Worm (Caenorhabditis elegans): ENCODE measurements around the gene srh-177.
A peak's percentile ranks its signal among the peaks of the same experiment; 100 is the strongest.

The srh-177 gene

ce11 chrV:20417809-20418208 lies 48.8 kb upstream of the srh-177 start:
- TF ChIP-seq lin-15B (tag; optimal IDR thresholded peaks at IDR 0.05) (peak; percentile 5), pqm-1 (tag; optimal IDR thresholded peaks at IDR 0.05) (peak; percentile 35), egl-5 (tag; optimal IDR thresholded peaks at IDR 0.05) (peak; percentile 75), nhr-12 (tag; optimal IDR thresholded peaks at IDR 0.05) (no peak), unc-39 (tag; optimal IDR thresholded peaks at IDR 0.05) (no peak), nfya-1 (tag; optimal IDR thresholded peaks at IDR 0.05; ENCODE audit: insufficient read depth) (peak; percentile 73), ceh-82 (tag; optimal IDR thresholded peaks at IDR 0.05) (no peak), hmg-11 (tag; optimal IDR thresholded peaks at IDR 0.05) (peak; percentile 4), lin-39 (tag; optimal IDR thresholded peaks at IDR 0.05) (peak; percentile 41), eor-1 (tag; optimal IDR thresholded peaks at IDR 0.05) (no peak), pha-4 (tag; optimal IDR thresholded peaks at IDR 0.05) (peak; percentile 62), nhr-76 (tag; optimal IDR thresholded peaks at IDR 0.05) (no peak), mdl-1 (tag; optimal IDR thresholded peaks at IDR 0.05) (peak; percentile 73), ceh-16 (tag; optimal IDR thresholded peaks at IDR 0.05) (no peak), egl-27 (tag; optimal IDR thresholded peaks at IDR 0.05) (no peak), nhr-28 (tag; optimal IDR thresholded peaks at IDR 0.05) (no peak), ZK546.5 (tag; optimal IDR thresholded peaks at IDR 0.05) (no peak), zag-1 (tag; optimal IDR thresholded peaks at IDR 0.05) (no peak), tbx-2 (tag; optimal IDR thresholded peaks at IDR 0.05) (no peak), sea-2 (GFP tag; optimal IDR thresholded peaks at IDR 0.05) (no peak), snpc-4 (tag; optimal IDR thresholded peaks at IDR 0.05) (no peak), R02D3.7 (tag; optimal IDR thresholded peaks at IDR 0.05) (no peak), ztf-11 (tag; optimal IDR thresholded peaks at IDR 0.05) (no peak), nhr-25 (tag; optimal IDR thresholded peaks at IDR 0.05) (no peak), elt-2 (tag; optimal IDR thresholded peaks at IDR 0.05) (peak; percentile 28), ceh-28 (tag; optimal IDR thresholded peaks at IDR 0.05) (no peak), elt-3 (tag; optimal IDR thresholded peaks at IDR 0.05) (no peak), nhr-23 (tag; optimal IDR thresholded peaks at IDR 0.05) (no peak), nhr-43 (tag; optimal IDR thresholded peaks at IDR 0.05; ENCODE audit: poor library complexity, severe bottlenecking) (no peak), ztf-4 (tag; optimal IDR thresholded peaks at IDR 0.05) (no peak), fkh-10 (GFP tag; optimal IDR thresholded peaks at IDR 0.05) (peak; percentile 28), nhr-237 (tag; optimal IDR thresholded peaks at IDR 0.05) (no peak), aly-2 (tag; optimal IDR thresholded peaks at IDR 0.05) (no peak), jun-1 (tag; optimal IDR thresholded peaks at IDR 0.05) (peak; percentile 50)

ce11 chrV:20416790-20417189 lies 47.7 kb upstream of the srh-177 start:
- TF ChIP-seq snpc-4 (tag; optimal IDR thresholded peaks at IDR 0.05) (no peak), ztf-4 (tag; optimal IDR thresholded peaks at IDR 0.05) (no peak), fkh-10 (GFP tag; optimal IDR thresholded peaks at IDR 0.05) (no peak), skn-1 (tag; optimal IDR thresholded peaks at IDR 0.05) (no peak), jun-1 (tag; optimal IDR thresholded peaks at IDR 0.05) (peak; percentile 25), pha-4 (tag; optimal IDR thresholded peaks at IDR 0.05) (peak; percentile 36), nhr-43 (tag; optimal IDR thresholded peaks at IDR 0.05; ENCODE audit: poor library complexity, severe bottlenecking) (no peak), lin-39 (tag; optimal IDR thresholded peaks at IDR 0.05) (peak; percentile 28), eor-1 (tag; optimal IDR thresholded peaks at IDR 0.05) (no peak), lin-15B (tag; optimal IDR thresholded peaks at IDR 0.05) (no peak), elt-2 (tag; optimal IDR thresholded peaks at IDR 0.05) (peak; percentile 63), tbx-2 (tag; optimal IDR thresholded peaks at IDR 0.05) (no peak), daf-12 (tag; optimal IDR thresholded peaks at IDR 0.05) (no peak)

- TF ChIP-seq ama-1 (optimal IDR thresholded peaks at IDR 0.05) (peak; percentile 10), ZK546.5 (tag; optimal IDR thresholded peaks at IDR 0.05) (no peak)
These were observed 47.3 kb upstream of the srh-177 start for ce11 chrV:20416335-20416734.

ce11 chrV:20415415-20415814 lies 46.4 kb upstream of the srh-177 start:
- no peak for TF ChIP-seq jun-1 (tag; optimal IDR thresholded peaks at IDR 0.05)
- peak; percentile 51 for TF ChIP-seq ama-1 (optimal IDR thresholded peaks at IDR 0.05)
- TF ChIP-seq R02D3.7 (tag; optimal IDR thresholded peaks at IDR 0.05), result no peak
- TF ChIP-seq ceh-28 (tag; optimal IDR thresholded peaks at IDR 0.05), result no peak
- peak; percentile 61 for TF ChIP-seq nhr-23 (tag; optimal IDR thresholded peaks at IDR 0.05)
- no peak for TF ChIP-seq nhr-67 (tag; optimal IDR thresholded peaks at IDR 0.05)
- TF ChIP-seq nhr-25 (tag; optimal IDR thresholded peaks at IDR 0.05), result peak; percentile 73

All from whole organism, L3 larva.